Worm (Caenorhabditis elegans): Measurements from ENCODE around the gene srx-130.

Gene srx-130

ce11 chrV:13837173-13837572, 6.1 kb upstream of the srx-130 start, which contains the start of gene srx-128:
srx-128 (plus strand) TSS chrV:13837473.
- TF ChIP-seq efl-1 (optimal IDR thresholded peaks at IDR 0.05) (no peak), efl-1 (GFP tag; optimal IDR thresholded peaks at IDR 0.05 in 1 of 2) (peak in 1 of 2 experiments; percentile 47), mep-1 (tag; optimal IDR thresholded peaks at IDR 0.05) (no peak)

ce11 chrV:13839433-13839832, 3.8 kb upstream of the srx-130 start, which contains the start of gene F55B12.10:
F55B12.10 (plus strand) TSS chrV:13839733.
- no peak for TF ChIP-seq lin-35 (GFP tag; optimal IDR thresholded peaks at IDR 0.05)
- no peak for TF ChIP-seq ceh-82 (tag; optimal IDR thresholded peaks at IDR 0.05)
- TF ChIP-seq Y116A8C.19 (tag; optimal IDR thresholded peaks at IDR 0.05; ENCODE audit: borderline replicate concordance), result no peak
- TF ChIP-seq unc-98 (GFP tag; IDR thresholded peaks at IDR 0.05), result no peak
- TF ChIP-seq hlh-4 (tag; optimal IDR thresholded peaks at IDR 0.05), result no peak
- TF ChIP-seq dsc-1 (tag; optimal IDR thresholded peaks at IDR 0.05), result no peak
- TF ChIP-seq egl-13 (tag; optimal IDR thresholded peaks at IDR 0.05), result no peak
- TF ChIP-seq F16B12.6 (tag; optimal IDR thresholded peaks at IDR 0.05), result no peak
- TF ChIP-seq alr-1 (tag; optimal IDR thresholded peaks at IDR 0.05; ENCODE audit: borderline replicate concordance), result no peak
- no peak for TF ChIP-seq C04F5.9 (tag; optimal IDR thresholded peaks at IDR 0.05)
- TF ChIP-seq nhr-12 (tag; optimal IDR thresholded peaks at IDR 0.05), result no peak
- no peak for TF ChIP-seq unc-62 (GFP tag; optimal IDR thresholded peaks at IDR 0.05)
- no peak for TF ChIP-seq elt-2 (tag; optimal IDR thresholded peaks at IDR 0.05)
- no peak for TF ChIP-seq zag-1 (tag; optimal IDR thresholded peaks at IDR 0.05)

ce11 chrV:13840909-13841308, 2.3 kb upstream of the srx-130 start, which contains the start of gene srx-17:
srx-17 (plus strand) TSS chrV:13841209.
- TF ChIP-seq efl-1 (optimal IDR thresholded peaks at IDR 0.05) (no peak), efl-1 (GFP tag; optimal IDR thresholded peaks at IDR 0.05 in 1 of 2) (peak in 1 of 2 experiments; percentile 29), lir-3 (tag; optimal IDR thresholded peaks at IDR 0.05; ENCODE audit: poor library complexity) (no peak)

- no peak for TF ChIP-seq vab-15 (tag; optimal IDR thresholded peaks at IDR 0.05)
- no peak for TF ChIP-seq nhr-19 (GFP tag; conservative IDR thresholded peaks at IDR 0.05)
- TF ChIP-seq fkh-8 (tag; optimal IDR thresholded peaks at IDR 0.05), result no peak
- TF ChIP-seq tlp-1 (tag; optimal IDR thresholded peaks at IDR 0.05), result no peak
- TF ChIP-seq lin-35 (GFP tag; optimal IDR thresholded peaks at IDR 0.05), result no peak
- no peak for TF ChIP-seq ceh-88 (GFP tag; IDR thresholded peaks at IDR 0.05)
- TF ChIP-seq nhr-84 (tag; optimal IDR thresholded peaks at IDR 0.05), result no peak
- TF ChIP-seq pag-3 (tag; optimal IDR thresholded peaks at IDR 0.05; ENCODE audit: borderline replicate concordance, insufficient read depth), result no peak
- TF ChIP-seq hlh-4 (tag; optimal IDR thresholded peaks at IDR 0.05), result no peak
- TF ChIP-seq aha-1 (tag; optimal IDR thresholded peaks at IDR 0.05), result no peak
- TF ChIP-seq C04F5.9 (tag; optimal IDR thresholded peaks at IDR 0.05), result no peak
- TF ChIP-seq grh-1 (GFP tag; IDR thresholded peaks at IDR 0.05), result no peak
- no peak for TF ChIP-seq snpc-4 (tag; optimal IDR thresholded peaks at IDR 0.05)
- no peak for TF ChIP-seq nhr-90 (tag; optimal IDR thresholded peaks at IDR 0.05; ENCODE audit: poor library complexity)
- no peak for TF ChIP-seq lin-39 (tag; optimal IDR thresholded peaks at IDR 0.05)
- no peak for TF ChIP-seq egl-13 (tag; optimal IDR thresholded peaks at IDR 0.05)
Observed at ce11 chrV:13845136-13845535, 1.9 kb downstream of the srx-130 start, which contains the start of gene srx-131. srx-131 (plus strand) TSS chrV:13845436.

ce11 chrV:13848379-13848778, 5.1 kb downstream of the srx-130 start, which contains the start of gene srx-133:
srx-133 (plus strand) TSS chrV:13848679.
- no peak for TF ChIP-seq nhr-19 (GFP tag; conservative IDR thresholded peaks at IDR 0.05)
- TF ChIP-seq Y116A8C.19 (tag; optimal IDR thresholded peaks at IDR 0.05; ENCODE audit: borderline replicate concordance), result no peak
- TF ChIP-seq nhr-237 (tag; optimal IDR thresholded peaks at IDR 0.05), result no peak
- no peak for TF ChIP-seq C04F5.9 (tag; optimal IDR thresholded peaks at IDR 0.05)
- TF ChIP-seq unc-98 (GFP tag; IDR thresholded peaks at IDR 0.05), result no peak
- no peak for TF ChIP-seq lin-35 (GFP tag; optimal IDR thresholded peaks at IDR 0.05)
- no peak for TF ChIP-seq alr-1 (tag; optimal IDR thresholded peaks at IDR 0.05; ENCODE audit: borderline replicate concordance)
- TF ChIP-seq zip-4 (GFP tag; optimal IDR thresholded peaks at IDR 0.05), result no peak
- TF ChIP-seq nhr-71 (tag; optimal IDR thresholded peaks at IDR 0.05), result no peak
- TF ChIP-seq hlh-17 (GFP tag; optimal IDR thresholded peaks at IDR 0.05; ENCODE audit: borderline replicate concordance), result no peak
- TF ChIP-seq nhr-20 (tag; optimal IDR thresholded peaks at IDR 0.05), result no peak
- TF ChIP-seq tbx-2 (tag; optimal IDR thresholded peaks at IDR 0.05), result no peak
- TF ChIP-seq aly-2 (tag; optimal IDR thresholded peaks at IDR 0.05), result no peak
- no peak for TF ChIP-seq F16B12.6 (tag; optimal IDR thresholded peaks at IDR 0.05)
- TF ChIP-seq egl-13 (tag; optimal IDR thresholded peaks at IDR 0.05), result no peak
- no peak for TF ChIP-seq ztf-4 (tag; optimal IDR thresholded peaks at IDR 0.05)
- no peak for TF ChIP-seq elt-2 (tag; optimal IDR thresholded peaks at IDR 0.05)

All from whole organism, L1 larva.